Fruit fly (Drosophila melanogaster): ENCODE data around the gene CG2147.

The CG2147 gene

dm6 chrX:8252284-8252886 lies 11.9 kb downstream of the CG2147 start, which contains the start of gene CG1632:
Gene CG1632 (plus strand): TSS chrX:8252670.
- TF ChIP-seq CG1620 (GFP tag; optimal IDR thresholded peaks at IDR 0.05) (no peak), CG33017 (tag; optimal IDR thresholded peaks at IDR 0.05) (no peak), bab1 (GFP tag; optimal IDR thresholded peaks at IDR 0.05) (no peak), cnc (optimal IDR thresholded peaks at IDR 0.05) (no peak), Mnt (GFP tag; optimal IDR thresholded peaks at IDR 0.05) (no peak)

- no peak for TF ChIP-seq cnc (optimal IDR thresholded peaks at IDR 0.05)
- no peak for TF ChIP-seq CG12768 (GFP tag; optimal IDR thresholded peaks at IDR 0.05)
- TF ChIP-seq CG5204 (GFP tag; optimal IDR thresholded peaks at IDR 0.05): no peak
- TF ChIP-seq Crg-1 (GFP tag; optimal IDR thresholded peaks at IDR 0.05): no peak
- TF ChIP-seq CG11617 (GFP tag; optimal IDR thresholded peaks at IDR 0.05): no peak
- no peak for TF ChIP-seq pad (GFP tag; optimal IDR thresholded peaks at IDR 0.05)
- TF ChIP-seq CG1620 (GFP tag; optimal IDR thresholded peaks at IDR 0.05): no peak
- TF ChIP-seq CG14711 (tag; optimal IDR thresholded peaks at IDR 0.05): no peak
- no peak for TF ChIP-seq CG7045 (GFP tag; optimal IDR thresholded peaks at IDR 0.05)
- no peak for TF ChIP-seq Hr96 (GFP tag; optimal IDR thresholded peaks at IDR 0.05)
- no peak for TF ChIP-seq tj (GFP tag; optimal IDR thresholded peaks at IDR 0.05)
Measured at dm6 chrX:8254739-8255326, 14.3 kb downstream of the CG2147 start.

dm6 chrX:8258281-8258802 lies 17.9 kb downstream of the CG2147 start:
- no peak for TF ChIP-seq CG12768 (GFP tag; optimal IDR thresholded peaks at IDR 0.05)
- no peak for TF ChIP-seq ovo (GFP tag; optimal IDR thresholded peaks at IDR 0.05)
- peak; percentile 67 for TF ChIP-seq bab1 (GFP tag; optimal IDR thresholded peaks at IDR 0.05)
- peak; percentile 66 for TF ChIP-seq tj (GFP tag; optimal IDR thresholded peaks at IDR 0.05)
- TF ChIP-seq CG1620 (GFP tag; optimal IDR thresholded peaks at IDR 0.05): no peak
- no peak for TF ChIP-seq Hr96 (GFP tag; optimal IDR thresholded peaks at IDR 0.05)

dm6 chrX:8259881-8260280 lies 19.4 kb downstream of the CG2147 start:
- TF ChIP-seq ovo (GFP tag; optimal IDR thresholded peaks at IDR 0.05) (no peak), CG33017 (tag; optimal IDR thresholded peaks at IDR 0.05) (no peak), cic (GFP tag; optimal IDR thresholded peaks at IDR 0.05) (no peak), bab1 (GFP tag; optimal IDR thresholded peaks at IDR 0.05) (peak; percentile 70), CG1620 (GFP tag; optimal IDR thresholded peaks at IDR 0.05) (peak; percentile 27), CG7045 (GFP tag; optimal IDR thresholded peaks at IDR 0.05) (no peak), CG7101 (tag; optimal IDR thresholded peaks at IDR 0.05) (no peak), Clk (GFP tag; optimal IDR thresholded peaks at IDR 0.05) (no peak)

dm6 chrX:8263236-8263635 lies 22.8 kb downstream of the CG2147 start:
- TF ChIP-seq CG12768 (GFP tag; optimal IDR thresholded peaks at IDR 0.05) (no peak), tj (GFP tag; optimal IDR thresholded peaks at IDR 0.05) (no peak), bab1 (GFP tag; optimal IDR thresholded peaks at IDR 0.05) (peak; percentile 46)

- TF ChIP-seq Crg-1 (GFP tag; optimal IDR thresholded peaks at IDR 0.05): no peak
- no peak for TF ChIP-seq CG5204 (GFP tag; optimal IDR thresholded peaks at IDR 0.05)
- TF ChIP-seq toe (GFP tag; optimal IDR thresholded peaks at IDR 0.05): no peak
- TF ChIP-seq bab1 (GFP tag; optimal IDR thresholded peaks at IDR 0.05): peak; percentile 28
- no peak for TF ChIP-seq CG12768 (GFP tag; optimal IDR thresholded peaks at IDR 0.05)
Measured at dm6 chrX:8265261-8265660, 24.8 kb downstream of the CG2147 start.

dm6 chrX:8271363-8272061 lies 31.0 kb downstream of the CG2147 start, which contains the start of gene Corp:
Gene Corp (minus strand): TSS chrX:8271409.
- TF ChIP-seq tj (GFP tag; optimal IDR thresholded peaks at IDR 0.05): peak; percentile 48
- no peak for TF ChIP-seq kay (GFP tag; ENCODE audit: borderline replicate concordance)
- peak; percentile 82 for TF ChIP-seq CG11617 (GFP tag; optimal IDR thresholded peaks at IDR 0.05)
- TF ChIP-seq cic (GFP tag; optimal IDR thresholded peaks at IDR 0.05): peak; percentile 28
- TF ChIP-seq bab1 (GFP tag; optimal IDR thresholded peaks at IDR 0.05): peak; percentile 95
- no peak for TF ChIP-seq toe (GFP tag; optimal IDR thresholded peaks at IDR 0.05)
- no peak for TF ChIP-seq CG1620 (GFP tag; optimal IDR thresholded peaks at IDR 0.05)
- no peak for TF ChIP-seq Crg-1 (GFP tag; optimal IDR thresholded peaks at IDR 0.05)
- TF ChIP-seq CG7045 (GFP tag; optimal IDR thresholded peaks at IDR 0.05): peak; percentile 54
- peak; percentile 36 for TF ChIP-seq Mnt (GFP tag; optimal IDR thresholded peaks at IDR 0.05)
- no peak for TF ChIP-seq CG12768 (GFP tag; optimal IDR thresholded peaks at IDR 0.05)
- TF ChIP-seq Clk (GFP tag; optimal IDR thresholded peaks at IDR 0.05): no peak
- TF ChIP-seq CG14711 (tag; optimal IDR thresholded peaks at IDR 0.05): peak; percentile 75
- TF ChIP-seq ovo (GFP tag; optimal IDR thresholded peaks at IDR 0.05): peak; percentile 81
- TF ChIP-seq Hr96 (GFP tag; optimal IDR thresholded peaks at IDR 0.05): no peak
- no peak for TF ChIP-seq cnc (optimal IDR thresholded peaks at IDR 0.05)
- peak; percentile 64 for TF ChIP-seq CG33017 (tag; optimal IDR thresholded peaks at IDR 0.05)
- peak; percentile 87 for TF ChIP-seq CG7101 (tag; optimal IDR thresholded peaks at IDR 0.05)
- peak; percentile 41 for TF ChIP-seq pad (GFP tag; optimal IDR thresholded peaks at IDR 0.05)
- TF ChIP-seq CG5204 (GFP tag; optimal IDR thresholded peaks at IDR 0.05): no peak
